Worm (Caenorhabditis elegans) whole organism, early embryonic: Measurements from ENCODE around the gene wdr-48.

Experiments
- B0310.2 ChIP-seq: sonication (generic microtip); optimal IDR thresholded peaks from 2 replicates; lab custom pipeline; 2016; ENCODE audit warnings: mild to moderate bottlenecking, missing genetic modification characterization, missing compliant biosample characterization
- aly-1 ChIP-seq: sonication (generic microtip); optimal IDR thresholded peaks from 2 replicates; lab custom pipeline; 2016; ENCODE audit warnings: missing genetic modification characterization, missing compliant biosample characterization
- ama-1 ChIP-seq: fragments of 150-350 bp; optimal IDR thresholded peaks from 2 replicates; lab custom pipeline; 2014
- hmg-4 ChIP-seq: fragments of 200-800 bp; sonication (Bioruptor generic); optimal IDR thresholded peaks from 2 replicates; lab custom pipeline; 2018; ENCODE audit warnings: mild to moderate bottlenecking, missing genetic modification characterization, missing compliant biosample characterization
- hnd-1 ChIP-seq: sonication (generic microtip); optimal IDR thresholded peaks from 2 replicates; lab custom pipeline; 2016; ENCODE audit warnings: missing genetic modification characterization, missing compliant biosample characterization
- sea-1 ChIP-seq: fragments of 200-800 bp; sonication (Bioruptor generic); conservative IDR thresholded peaks from 2 replicates; pipeline ENCODE4 v1.3.6; 2022; ENCODE audit warnings: missing genetic modification characterization, missing compliant biosample characterization
- tbx-11 ChIP-seq: fragments of 200-800 bp; sonication (Bioruptor generic); IDR thresholded peaks from 2 replicates; pipeline ENCODE4 v1.3.6; 2022; ENCODE audit warnings: missing genetic modification characterization, missing compliant biosample characterization
- tbx-37 ChIP-seq: fragments of 200-800 bp; sonication (Bioruptor generic); conservative IDR thresholded peaks from 2 replicates; pipeline ENCODE4 v1.3.6; 2022; ENCODE audit warnings: missing genetic modification reagents, missing genetic modification characterization, missing compliant biosample characterization

- TF ChIP-seq aly-1 (tag; lab: Kevin White, UChicago) (no peak), sea-1 (GFP tag; lab: Robert Waterston, UW) (no peak), B0310.2 (tag; lab: Kevin White, UChicago) (no peak), tbx-11 (no peak), ama-1 (lab: Kevin White, UChicago) (no peak), hmg-4 (GFP tag; lab: Kevin White, UChicago) (no peak), tbx-37 (GFP tag; lab: Robert Waterston, UW) (no peak), hnd-1 (tag; lab: Kevin White, UChicago) (no peak)
These were observed 5.5 kb downstream of the wdr-48 start, which contains the start of gene F35G12.5 for ce11 chrIII:4584068-4584566.
